Fruit fly (Drosophila melanogaster): Measurements from ENCODE around the gene CG33124.

dm6 chr2L:2165238-2165577 is 43.7 kb downstream of the CG33124 start:
- TF ChIP-seq cnc (optimal IDR thresholded peaks at IDR 0.05) = no peak
- no peak for TF ChIP-seq kay (GFP tag; ENCODE audit: borderline replicate concordance)
- no peak for TF ChIP-seq Clk (GFP tag; optimal IDR thresholded peaks at IDR 0.05)
- TF ChIP-seq CG12768 (GFP tag; optimal IDR thresholded peaks at IDR 0.05) = no peak
- no peak for TF ChIP-seq CG7045 (GFP tag; optimal IDR thresholded peaks at IDR 0.05)
- no peak for TF ChIP-seq CG7101 (tag; optimal IDR thresholded peaks at IDR 0.05)
- no peak for TF ChIP-seq CG11617 (GFP tag; optimal IDR thresholded peaks at IDR 0.05)
- TF ChIP-seq pad (GFP tag; optimal IDR thresholded peaks at IDR 0.05) = no peak
- no peak for TF ChIP-seq cic (GFP tag; optimal IDR thresholded peaks at IDR 0.05)
- no peak for TF ChIP-seq CG5204 (GFP tag; optimal IDR thresholded peaks at IDR 0.05)
- no peak for TF ChIP-seq bab1 (GFP tag; optimal IDR thresholded peaks at IDR 0.05)
- TF ChIP-seq CG1620 (GFP tag; optimal IDR thresholded peaks at IDR 0.05) = no peak
- no peak for TF ChIP-seq tj (GFP tag; optimal IDR thresholded peaks at IDR 0.05)
